Fruit fly (Drosophila melanogaster) whole organism, embryonic: Measurements from ENCODE around the gene RASSF8.
A peak's percentile ranks its signal among the peaks of the same experiment; 100 is the strongest.

ENCODE experiments used
- Bdp1 ChIP-seq: fragments of 200-800 bp; sonication (Bioruptor generic); optimal IDR thresholded peaks from 3 replicates; lab custom pipeline; 2016; ENCODE audit warnings: missing biosample characterization, missing genetic modification characterization
- CG11085 ChIP-seq: fragments of 200-800 bp; sonication (Bioruptor generic); IDR thresholded peaks from 2 replicates; pipeline ENCODE4 v1.3.6; 2022; ENCODE audit warnings: missing biosample characterization, missing genetic modification characterization
- CG12769 ChIP-seq: fragments of 200-800 bp; sonication (Bioruptor generic); optimal IDR thresholded peaks from 2 replicates; lab custom pipeline; 2019; ENCODE audit warnings: missing biosample characterization, mild to moderate bottlenecking, missing genetic modification characterization, moderate library complexity
- CG14710 ChIP-seq: fragments of 200-800 bp; sonication (Bioruptor generic); optimal IDR thresholded peaks from 3 replicates; lab custom pipeline; 2019; ENCODE audit warnings: missing biosample characterization, mild to moderate bottlenecking, missing genetic modification characterization, moderate library complexity
- CG1529 ChIP-seq: fragments of 200-800 bp; sonication (Bioruptor generic); optimal IDR thresholded peaks from 3 replicates; lab custom pipeline; 2018; ENCODE audit warnings: missing biosample characterization, missing genetic modification characterization
- CG1792 ChIP-seq: fragments of 200-800 bp; sonication (Bioruptor generic); optimal IDR thresholded peaks from 2 replicates; lab custom pipeline; 2016; ENCODE audit warnings: missing biosample characterization, missing genetic modification characterization
- CG18262 ChIP-seq: fragments of 200-800 bp; optimal IDR thresholded peaks from 3 replicates; lab custom pipeline; 2019; ENCODE audit warnings: missing biosample characterization, mild to moderate bottlenecking, missing genetic modification characterization, moderate library complexity
- CG18619 ChIP-seq: fragments of 200-800 bp; sonication (Bioruptor generic); optimal IDR thresholded peaks from 3 replicates; lab custom pipeline; 2017; ENCODE audit warnings: missing biosample characterization, mild to moderate bottlenecking, missing genetic modification characterization
- CG31441 ChIP-seq: fragments of 200-800 bp; sonication (Bioruptor generic); IDR thresholded peaks from 2 replicates; pipeline ENCODE4 v1.3.6; 2022; ENCODE audit warnings: missing biosample characterization, missing genetic modification characterization
- CG3726 ChIP-seq: fragments of 200-800 bp; sonication (Bioruptor generic); IDR thresholded peaks from 3 replicates; pipeline ENCODE4, ENCODE4 v1.3.6; 2022; ENCODE audit warnings: missing biosample characterization, missing genetic modification characterization
- CG4360 ChIP-seq: fragments of 200-800 bp; sonication (Bioruptor generic); IDR thresholded peaks from 2 replicates; pipeline ENCODE4 v1.3.6; 2022; ENCODE audit warnings: missing biosample characterization, missing genetic modification characterization
- CG4617 ChIP-seq: fragments of 200-800 bp; sonication (Bioruptor generic); optimal IDR thresholded peaks from 3 replicates; lab custom pipeline; 2016; ENCODE audit warnings: missing biosample characterization, missing genetic modification characterization, borderline replicate concordance
- CG4730 ChIP-seq: fragments of 200-800 bp; sonication (Bioruptor generic); IDR thresholded peaks from 2 replicates; pipeline ENCODE4 v1.3.6; 2022; ENCODE audit warnings: missing biosample characterization, missing genetic modification characterization
- CG5953 ChIP-seq: fragments of 200-800 bp; sonication (Bioruptor generic); IDR thresholded peaks from 2 replicates; pipeline ENCODE4 v1.3.6; 2022; ENCODE audit warnings: missing biosample characterization, missing genetic modification characterization
- CG6175 ChIP-seq: fragments of 200-800 bp; sonication (Bioruptor generic); IDR thresholded peaks from 3 replicates; pipeline ENCODE4 v1.3.6; 2022; ENCODE audit warnings: missing biosample characterization, missing genetic modification characterization
- CG7786 ChIP-seq: fragments of 200-800 bp; sonication (Bioruptor generic); optimal IDR thresholded peaks from 2 replicates; lab custom pipeline; 2016; ENCODE audit warnings: missing biosample characterization, missing genetic modification characterization
- CG8290 ChIP-seq, 3 experiments: fragments of 200-800 bp; sonication (Bioruptor generic); optimal IDR thresholded peaks; 2 replicates each; lab custom pipeline; 2016 to 2019; ENCODE audit warnings: missing biosample characterization in 3 of 3, missing genetic modification characterization in 3 of 3, mild to moderate bottlenecking in 2 of 3, moderate library complexity in 1 of 3
- CG8359 ChIP-seq: fragments of 200-800 bp; sonication (Bioruptor generic); optimal IDR thresholded peaks from 2 replicates; lab custom pipeline; 2017; ENCODE audit warnings: missing biosample characterization, mild to moderate bottlenecking, missing genetic modification characterization, borderline replicate concordance
- CG9727 ChIP-seq: fragments of 200-800 bp; sonication (Bioruptor generic); optimal IDR thresholded peaks from 3 replicates; lab custom pipeline; 2017; ENCODE audit warnings: missing biosample characterization, mild to moderate bottlenecking, missing genetic modification characterization
- CG9797 ChIP-seq: fragments of 200-800 bp; sonication (Bioruptor generic); optimal IDR thresholded peaks from 3 replicates; lab custom pipeline; 2018; ENCODE audit warnings: missing biosample characterization, mild to moderate bottlenecking, missing genetic modification characterization
- Doc2 ChIP-seq: fragments of 200-800 bp; sonication (Bioruptor generic); IDR thresholded peaks from 2 replicates; pipeline ENCODE4 v1.3.6; 2022; ENCODE audit warnings: missing biosample characterization, missing genetic modification characterization
- Dref ChIP-seq: fragments of 200-800 bp; sonication (Bioruptor generic); IDR thresholded peaks from 2 replicates; pipeline ENCODE4 v1.3.6; 2022; ENCODE audit warnings: missing biosample characterization, missing genetic modification characterization
- Hmr ChIP-seq: fragments of 200-800 bp; sonication (Bioruptor generic); optimal IDR thresholded peaks from 3 replicates; lab custom pipeline; 2017; ENCODE audit warnings: mild to moderate bottlenecking, missing biosample characterization, missing genetic modification reagents, missing genetic modification characterization
- Hsf ChIP-seq: fragments of 200-800 bp; sonication (Bioruptor generic); optimal IDR thresholded peaks from 3 replicates; lab custom pipeline; 2016; ENCODE audit warnings: missing biosample characterization, missing genetic modification characterization
- Jarid2 ChIP-seq: fragments of 200-800 bp; sonication (Bioruptor generic); optimal IDR thresholded peaks from 3 replicates; lab custom pipeline; 2017; ENCODE audit warnings: mild to moderate bottlenecking, missing biosample characterization, missing genetic modification reagents, missing genetic modification characterization
- MESR4 ChIP-seq: fragments of 200-800 bp; sonication (Bioruptor generic); optimal IDR thresholded peaks from 2 replicates; lab custom pipeline; 2018; ENCODE audit warnings: missing biosample characterization, mild to moderate bottlenecking, missing genetic modification characterization, moderate library complexity
- Neu2 ChIP-seq: fragments of 200-800 bp; sonication (Bioruptor generic); optimal IDR thresholded peaks from 3 replicates; lab custom pipeline; 2016; ENCODE audit warnings: missing biosample characterization, missing genetic modification characterization, borderline replicate concordance
- Oaz ChIP-seq: fragments of 200-800 bp; sonication (Bioruptor generic); IDR thresholded peaks from 2 replicates; pipeline ENCODE4 v1.3.6; 2022; ENCODE audit warnings: missing biosample characterization, missing genetic modification characterization
- Optix ChIP-seq: fragments of 200-800 bp; sonication (Bioruptor generic); IDR thresholded peaks from 3 replicates; pipeline ENCODE4 v1.3.6; 2022; ENCODE audit warnings: missing biosample characterization, missing genetic modification characterization
- Sox100B ChIP-seq: fragments of 200-800 bp; sonication (Bioruptor generic); optimal IDR thresholded peaks from 3 replicates; lab custom pipeline; 2018; ENCODE audit warnings: missing biosample characterization, mild to moderate bottlenecking, missing genetic modification characterization
- YL-1 ChIP-seq: fragments of 200-800 bp; sonication (Bioruptor generic); optimal IDR thresholded peaks from 3 replicates; lab custom pipeline; 2017; ENCODE audit warnings: missing biosample characterization, mild to moderate bottlenecking, missing genetic modification characterization
- aop ChIP-seq: fragments of 200-800 bp; sonication (Bioruptor generic); IDR thresholded peaks from 2 replicates; pipeline ENCODE4 v1.3.6; 2022; ENCODE audit warnings: missing biosample characterization, missing genetic modification characterization
- bab2 ChIP-seq: fragments of 200-800 bp; sonication (Bioruptor generic); optimal IDR thresholded peaks from 2 replicates; lab custom pipeline; 2016; ENCODE audit warnings: missing biosample characterization, missing genetic modification characterization
- bbx ChIP-seq: fragments of 200-800 bp; sonication (Bioruptor generic); IDR thresholded peaks from 2 replicates; pipeline ENCODE4 v1.3.6; 2022; ENCODE audit warnings: missing biosample characterization, missing genetic modification characterization; ENCODE audit not compliant: partially characterized antibody
- chif ChIP-seq, 2 experiments: fragments of 200-800 bp; sonication (Bioruptor generic); optimal IDR thresholded peaks; 3 replicates each; lab custom pipeline; 2016; ENCODE audit warnings: missing biosample characterization in 2 of 2, missing genetic modification characterization in 2 of 2
- croc ChIP-seq: fragments of 200-800 bp; sonication (Bioruptor generic); conservative IDR thresholded peaks from 3 replicates; pipeline ENCODE4 v1.3.6; 2022; ENCODE audit warnings: missing biosample characterization, missing genetic modification characterization
- eve ChIP-seq, 2 experiments: fragments of >200 bp; optimal IDR thresholded peaks; 2 replicates each; lab custom pipeline; 2017; ENCODE audit warnings: missing biosample characterization in 2 of 2, missing genetic modification characterization in 2 of 2
- hkb ChIP-seq, 2 experiments: fragments of 200-800 bp in 1 of 2; fragments of >200 bp in 1 of 2; sonication (Bioruptor generic) in 1 of 2; IDR thresholded peaks in 1 of 2; optimal IDR thresholded peaks in 1 of 2; 2 replicates each; pipeline versions ENCODE4 v1.3.6 to Lab custom; 2017 to 2022; ENCODE audit warnings: missing biosample characterization in 1 of 2, missing genetic modification characterization in 1 of 2
- ind ChIP-seq: fragments of 200-800 bp; sonication (Bioruptor generic); optimal IDR thresholded peaks from 3 replicates; lab custom pipeline; 2016; ENCODE audit warnings: missing biosample characterization, missing genetic modification characterization
- mirr ChIP-seq: fragments of 200-800 bp; sonication (Bioruptor generic); optimal IDR thresholded peaks from 3 replicates; lab custom pipeline; 2018; ENCODE audit warnings: missing biosample characterization, mild to moderate bottlenecking, missing genetic modification characterization
- mld ChIP-seq: fragments of 200-800 bp; sonication (Bioruptor generic); IDR thresholded peaks from 3 replicates; pipeline ENCODE4 v1.3.6; 2022; ENCODE audit warnings: missing biosample characterization, missing genetic modification characterization; ENCODE audit not compliant: partially characterized antibody
- nmo ChIP-seq: fragments of 200-800 bp; sonication (Bioruptor generic); optimal IDR thresholded peaks from 2 replicates; lab custom pipeline; 2018; ENCODE audit warnings: missing biosample characterization, mild to moderate bottlenecking, missing genetic modification characterization, moderate library complexity
- odd ChIP-seq: fragments of 200-800 bp; sonication (Bioruptor generic); optimal IDR thresholded peaks from 2 replicates; lab custom pipeline; 2017; ENCODE audit warnings: missing biosample characterization, mild to moderate bottlenecking, missing genetic modification characterization
- prd ChIP-seq, 3 experiments: fragments of >200 bp in 2 of 3; fragments of 200-800 bp in 1 of 3; sonication (Bioruptor generic) in 1 of 3; optimal IDR thresholded peaks in 2 of 3; IDR thresholded peaks in 1 of 3; 2 replicates in 2 of 3; 3 replicates in 1 of 3; pipeline versions ENCODE4 v1.3.6 to Lab custom; 2017 to 2022; ENCODE audit warnings: missing biosample characterization in 1 of 3, missing genetic modification characterization in 1 of 3
- sens-2 ChIP-seq: fragments of 200-800 bp; sonication (Bioruptor generic); IDR thresholded peaks from 2 replicates; pipeline ENCODE4 v1.3.6; 2022; ENCODE audit warnings: missing biosample characterization, missing genetic modification characterization
- sob ChIP-seq: fragments of 200-800 bp; sonication (Bioruptor generic); IDR thresholded peaks from 2 replicates; pipeline ENCODE4 v1.3.6; 2022; ENCODE audit warnings: missing biosample characterization, missing genetic modification characterization
- sqz ChIP-seq: fragments of 200-800 bp; sonication (Bioruptor generic); optimal IDR thresholded peaks from 3 replicates; lab custom pipeline; 2018; ENCODE audit warnings: missing biosample characterization, mild to moderate bottlenecking, missing genetic modification characterization
- unc-4 ChIP-seq: fragments of 200-800 bp; sonication (Bioruptor generic); IDR thresholded peaks from 2 replicates; pipeline ENCODE4 v1.3.6; 2022; ENCODE audit warnings: missing biosample characterization, missing genetic modification characterization; ENCODE audit not compliant: partially characterized antibody
- zfh2 ChIP-seq: fragments of 200-800 bp; sonication (Bioruptor generic); optimal IDR thresholded peaks from 2 replicates; lab custom pipeline; 2016; ENCODE audit warnings: missing biosample characterization, missing genetic modification characterization

RASSF8 gene

DNA sequence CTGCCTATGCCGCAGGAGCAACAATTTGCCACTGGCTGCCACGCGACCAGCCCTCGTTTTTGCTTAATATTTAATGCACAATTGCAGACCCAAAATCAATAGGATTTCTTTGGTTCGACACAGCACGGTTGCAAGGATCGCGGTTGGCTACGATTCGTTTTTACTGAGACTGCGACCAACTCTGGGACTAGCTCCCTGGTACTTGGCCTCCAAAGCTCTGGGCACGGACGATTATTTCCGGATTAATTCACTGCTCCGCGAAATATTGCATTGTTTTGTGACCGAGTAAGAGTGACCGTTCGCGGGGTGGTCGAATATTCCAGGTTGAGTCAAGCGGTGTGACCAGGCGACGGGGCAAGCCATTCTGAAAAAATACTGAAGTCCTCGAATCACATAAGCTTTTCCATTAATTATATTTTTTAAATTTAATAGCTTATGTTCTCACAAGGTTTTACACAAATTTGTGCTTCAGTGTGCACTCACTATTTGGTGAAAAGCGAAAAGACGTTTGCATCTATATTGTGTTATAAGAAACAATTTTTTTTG is 537 bp upstream of the RASSF8 start, which contains the start of gene Tnks (continued):
- TF ChIP-seq CG4617 (GFP tag; lab: Kevin White, UChicago) (peak; percentile 63), CG4360 (GFP tag; lab: Robert Waterston, UW) (no peak), CG12769 (no peak), CG14710 (tag; lab: Kevin White, UChicago) (peak; percentile 42), CG7786 (GFP tag; lab: Kevin White, UChicago) (no peak), CG31441 (GFP tag; lab: Robert Waterston, UW) (peak; percentile 30; the same call in 1 of the 2 replicates), CG1529 (GFP tag; lab: Kevin White, UChicago) (no peak), CG9797 (GFP tag; lab: Kevin White, UChicago) (peak; percentile 74), CG8359 (no peak), Sox100B (GFP tag; lab: Kevin White, UChicago) (no peak), CG18619 (GFP tag; lab: Kevin White, UChicago) (peak; percentile 40), Optix (GFP tag; lab: Robert Waterston, UW) (no peak), Neu2 (GFP tag; lab: Kevin White, UChicago) (no peak), eve (GFP tag; optimal IDR thresholded peaks at IDR 0.05; lab: Kevin White, UChicago) (no peak), odd (GFP tag; lab: Kevin White, UChicago) (no peak), CG5953 (GFP tag; lab: Robert Waterston, UW) (no peak), hkb (optimal IDR thresholded peaks at IDR 0.05; lab: Kevin White, UChicago) (no peak), hkb (GFP tag; IDR thresholded peaks at IDR 0.05; lab: Robert Waterston, UW) (no peak), aop (GFP tag; lab: Robert Waterston, UW) (no peak), bab2 (GFP tag; lab: Kevin White, UChicago) (no peak), Doc2 (GFP tag; lab: Robert Waterston, UW) (no peak), Dref (peak; percentile 27), YL-1 (GFP tag; lab: Kevin White, UChicago) (peak; percentile 2), CG18262 (tag; lab: Kevin White, UChicago) (no peak), sqz (GFP tag; lab: Kevin White, UChicago) (no peak), chif (GFP tag; optimal IDR thresholded peaks at IDR 0.05; lab: Kevin White, UChicago) (no peak), MESR4 (GFP tag; lab: Kevin White, UChicago) (peak; percentile 82), unc-4 (no peak), CG1792 (GFP tag; lab: Kevin White, UChicago) (no peak), Oaz (no peak), croc (GFP tag; lab: Robert Waterston, UW) (no peak), prd (optimal IDR thresholded peaks at IDR 0.05; lab: Kevin White, UChicago) (no peak), prd (GFP tag; IDR thresholded peaks at IDR 0.05; lab: Robert Waterston, UW) (no peak), CG9727 (no peak), Hmr (peak; percentile 32), sob (no peak), CG6175 (no peak), mld (GFP tag; lab: Robert Waterston, UW) (no peak), mirr (GFP tag; lab: Kevin White, UChicago) (no peak), bbx (GFP tag; lab: Robert Waterston, UW) (peak; percentile 26; the same call in 1 of the 2 replicates), Jarid2 (no peak), Hsf (no peak), zfh2 (GFP tag; lab: Kevin White, UChicago) (no peak), CG11085 (GFP tag; lab: Robert Waterston, UW) (no peak), Bdp1 (GFP tag; lab: Kevin White, UChicago) (no peak), ind (GFP tag; lab: Kevin White, UChicago) (no peak), CG4730 (GFP tag; lab: Robert Waterston, UW) (no peak), CG8290 (GFP tag; optimal IDR thresholded peaks at IDR 0.05; lab: Kevin White, UChicago) (no peak), CG8290 (tag; optimal IDR thresholded peaks at IDR 0.05; lab: Kevin White, UChicago) (peak in 1 of 2 experiments; percentile 28), sens-2 (GFP tag; lab: Robert Waterston, UW) (no peak), CG3726 (GFP tag; lab: Robert Waterston, UW) (no peak), nmo (GFP tag; lab: Kevin White, UChicago) (no peak)
